Fruit fly (Drosophila melanogaster) whole organism, embryonic: ENCODE results near the gene CG6733.

Experiments
- CG10321 ChIP-seq: fragments of 200-800 bp; sonication (Bioruptor generic); IDR thresholded peaks from 2 replicates; pipeline ENCODE4 v1.3.6; 2022; ENCODE audit warnings: missing biosample characterization, missing genetic modification characterization
- CG10543 ChIP-seq: fragments of 200-800 bp; sonication (Bioruptor generic); optimal IDR thresholded peaks from 3 replicates; lab custom pipeline; 2017; ENCODE audit warnings: missing biosample characterization, mild to moderate bottlenecking, missing genetic modification characterization, moderate library complexity
- CG11504 ChIP-seq: fragments of 200-800 bp; sonication (Bioruptor generic); optimal IDR thresholded peaks from 3 replicates; lab custom pipeline; 2019; ENCODE audit warnings: missing biosample characterization, mild to moderate bottlenecking, missing genetic modification characterization, moderate library complexity
- CG11696 ChIP-seq: fragments of 200-800 bp; sonication (Bioruptor generic); IDR thresholded peaks from 2 replicates; pipeline ENCODE4 v1.3.6; 2022; ENCODE audit warnings: missing biosample characterization, missing genetic modification characterization
- CG13287 ChIP-seq: fragments of 200-800 bp; sonication (Bioruptor generic); IDR thresholded peaks from 2 replicates; pipeline ENCODE4 v1.3.6; 2022; ENCODE audit warnings: missing biosample characterization, missing genetic modification characterization; ENCODE audit not compliant: partially characterized antibody
- CG15479 ChIP-seq: fragments of 200-800 bp; sonication (Bioruptor generic); optimal IDR thresholded peaks from 3 replicates; lab custom pipeline; 2019; ENCODE audit warnings: missing biosample characterization, mild to moderate bottlenecking, missing genetic modification characterization, moderate library complexity
- CG15514 ChIP-seq: fragments of 200-800 bp; sonication (Bioruptor generic); optimal IDR thresholded peaks from 3 replicates; lab custom pipeline; 2017; ENCODE audit warnings: missing biosample characterization, missing genetic modification characterization, mild to moderate bottlenecking, moderate library complexity, missing genetic modification reagents
- CG1832 ChIP-seq: fragments of 200-800 bp; sonication (Bioruptor generic); optimal IDR thresholded peaks from 2 replicates; lab custom pipeline; 2017; ENCODE audit warnings: missing biosample characterization, mild to moderate bottlenecking, missing genetic modification characterization, inconsistent platforms
- CG2678 ChIP-seq: fragments of 200-800 bp; sonication (Bioruptor generic); optimal IDR thresholded peaks from 3 replicates; lab custom pipeline; 2019; ENCODE audit warnings: missing biosample characterization, mild to moderate bottlenecking, missing genetic modification characterization, moderate library complexity
- CG33213 ChIP-seq: fragments of 200-800 bp; sonication (Bioruptor generic); optimal IDR thresholded peaks from 3 replicates; lab custom pipeline; 2016; ENCODE audit warnings: missing biosample characterization, missing genetic modification characterization
- CG3407 ChIP-seq: fragments of 200-800 bp; sonication (Bioruptor generic); optimal IDR thresholded peaks from 2 replicates; lab custom pipeline; 2018; ENCODE audit warnings: missing biosample characterization, mild to moderate bottlenecking, missing genetic modification characterization
- CG5180 ChIP-seq: fragments of 200-800 bp; sonication (Bioruptor generic); optimal IDR thresholded peaks from 3 replicates; lab custom pipeline; 2017; ENCODE audit warnings: missing biosample characterization, missing genetic modification characterization, mild to moderate bottlenecking, moderate library complexity, missing genetic modification reagents
- CG6254 ChIP-seq: fragments of 200-800 bp; sonication (Bioruptor generic); optimal IDR thresholded peaks from 3 replicates; lab custom pipeline; 2017; ENCODE audit warnings: mild to moderate bottlenecking, missing biosample characterization, missing genetic modification reagents, missing genetic modification characterization
- CG7372 ChIP-seq: fragments of 200-800 bp; sonication (Bioruptor generic); IDR thresholded peaks from 2 replicates; pipeline ENCODE4 v1.3.6; 2022; ENCODE audit warnings: missing biosample characterization, missing genetic modification characterization
- CG8478 ChIP-seq: fragments of >200 bp; optimal IDR thresholded peaks from 2 replicates; lab custom pipeline; 2018
- CG9817 ChIP-seq: fragments of 200-800 bp; sonication (Bioruptor generic); optimal IDR thresholded peaks from 2 replicates; lab custom pipeline; 2018; ENCODE audit warnings: missing biosample characterization, mild to moderate bottlenecking, missing genetic modification characterization, moderate library complexity
- D ChIP-seq, 2 experiments: fragments of 200-800 bp in 1 of 2; fragments of >200 bp in 1 of 2; sonication (Bioruptor generic) in 1 of 2; optimal IDR thresholded peaks; 2 replicates in 1 of 2; 3 replicates in 1 of 2; lab custom pipeline; 2017; ENCODE audit warnings: mild to moderate bottlenecking in 1 of 2, missing biosample characterization in 1 of 2, missing genetic modification characterization in 1 of 2, missing genetic modification reagents in 1 of 2
- Dbx ChIP-seq: fragments of 200-800 bp; sonication (Bioruptor generic); IDR thresholded peaks from 3 replicates; pipeline ENCODE4 v1.3.6; 2022; ENCODE audit warnings: missing biosample characterization, missing genetic modification characterization
- Elba2 ChIP-seq: fragments of 200-800 bp; sonication (Bioruptor generic); optimal IDR thresholded peaks from 3 replicates; lab custom pipeline; 2016; ENCODE audit warnings: missing biosample characterization, missing genetic modification characterization
- Ets65A ChIP-seq: fragments of 200-800 bp; sonication (Bioruptor generic); peaks from one replicate; lab custom pipeline; 2016; ENCODE audit warnings: missing biosample characterization, missing genetic modification characterization
- HmgZ ChIP-seq: fragments of 200-800 bp; sonication (Bioruptor generic); optimal IDR thresholded peaks from 2 replicates; lab custom pipeline; 2018; ENCODE audit warnings: missing biosample characterization, mild to moderate bottlenecking, missing genetic modification characterization
- Jarid2 ChIP-seq: fragments of 200-800 bp; sonication (Bioruptor generic); optimal IDR thresholded peaks from 3 replicates; lab custom pipeline; 2017; ENCODE audit warnings: mild to moderate bottlenecking, missing biosample characterization, missing genetic modification reagents, missing genetic modification characterization
- Kr ChIP-seq: fragments of 200-800 bp; sonication (Bioruptor generic); optimal IDR thresholded peaks from 2 replicates; lab custom pipeline; 2017; ENCODE audit warnings: missing biosample characterization, mild to moderate bottlenecking, missing genetic modification characterization
- MBD-R2 ChIP-seq: fragments of 200-800 bp; sonication (Bioruptor generic); IDR thresholded peaks from 2 replicates; pipeline ENCODE4 v1.3.6; 2022; ENCODE audit warnings: missing biosample characterization, missing genetic modification characterization
- Med ChIP-seq: fragments of 200-800 bp; sonication (Bioruptor generic); peaks from one replicate; lab custom pipeline; 2016; ENCODE audit warnings: missing biosample characterization, missing genetic modification characterization, mild to moderate bottlenecking, inconsistent platforms, moderate library complexity
- Nf-YB ChIP-seq: fragments of 200-800 bp; sonication (Bioruptor generic); optimal IDR thresholded peaks from 3 replicates; lab custom pipeline; 2019; ENCODE audit warnings: missing biosample characterization, mild to moderate bottlenecking, missing genetic modification characterization, moderate library complexity
- Opbp ChIP-seq: fragments of 200-800 bp; sonication (Bioruptor generic); IDR thresholded peaks from 3 replicates; pipeline ENCODE4 v1.3.6; 2022; ENCODE audit warnings: missing biosample characterization, missing genetic modification characterization; ENCODE audit not compliant: partially characterized antibody
- Ptx1 ChIP-seq: fragments of 200-800 bp; sonication (Bioruptor generic); IDR thresholded peaks from 2 replicates; pipeline ENCODE4 v1.3.6; 2022; ENCODE audit warnings: missing biosample characterization, missing genetic modification characterization
- Xbp1 ChIP-seq: fragments of 200-800 bp; sonication (Bioruptor generic); optimal IDR thresholded peaks from 3 replicates; lab custom pipeline; 2016; ENCODE audit warnings: missing biosample characterization, mild to moderate bottlenecking, missing genetic modification characterization
- ara ChIP-seq: fragments of 200-800 bp; sonication (Bioruptor generic); IDR thresholded peaks from 2 replicates; pipeline ENCODE4 v1.3.6; 2022; ENCODE audit warnings: missing biosample characterization, missing genetic modification characterization
- bbx ChIP-seq: fragments of 200-800 bp; sonication (Bioruptor generic); IDR thresholded peaks from 2 replicates; pipeline ENCODE4 v1.3.6; 2022; ENCODE audit warnings: missing biosample characterization, missing genetic modification characterization; ENCODE audit not compliant: partially characterized antibody
- chn ChIP-seq: fragments of 200-800 bp; sonication (Bioruptor generic); optimal IDR thresholded peaks from 2 replicates; lab custom pipeline; 2016; ENCODE audit warnings: missing biosample characterization, missing genetic modification characterization
- corto ChIP-seq: fragments of 200-800 bp; sonication (Bioruptor generic); optimal IDR thresholded peaks from 2 replicates; lab custom pipeline; 2016; ENCODE audit warnings: missing biosample characterization, mild to moderate bottlenecking, missing genetic modification characterization, moderate library complexity
- cwo ChIP-seq: fragments of 200-800 bp; sonication (Bioruptor generic); optimal IDR thresholded peaks from 3 replicates; lab custom pipeline; 2017; ENCODE audit warnings: missing biosample characterization, missing genetic modification characterization, mild to moderate bottlenecking, moderate library complexity, missing genetic modification reagents
- gem ChIP-seq: fragments of 200-800 bp; sonication (Bioruptor generic); optimal IDR thresholded peaks from 2 replicates; lab custom pipeline; 2019; ENCODE audit warnings: missing biosample characterization, mild to moderate bottlenecking, missing genetic modification characterization, moderate library complexity
- gsb-n ChIP-seq: fragments of 200-800 bp; sonication (Bioruptor generic); optimal IDR thresholded peaks from 3 replicates; lab custom pipeline; 2018; ENCODE audit warnings: missing biosample characterization, mild to moderate bottlenecking, missing genetic modification characterization
- h ChIP-seq: fragments of >200 bp; optimal IDR thresholded peaks from 2 replicates; lab custom pipeline; 2017
- kni ChIP-seq: fragments of 200-800 bp; sonication (Bioruptor generic); optimal IDR thresholded peaks from 3 replicates; lab custom pipeline; 2017; ENCODE audit warnings: mild to moderate bottlenecking, missing biosample characterization, missing genetic modification reagents, missing genetic modification characterization
- peb ChIP-seq: fragments of 200-800 bp; sonication (Bioruptor generic); IDR thresholded peaks from 2 replicates; pipeline ENCODE4 v1.3.6; 2022; ENCODE audit warnings: missing biosample characterization, missing genetic modification characterization
- pros ChIP-seq: fragments of 200-800 bp; sonication (Bioruptor generic); optimal IDR thresholded peaks from 3 replicates; lab custom pipeline; 2019; ENCODE audit warnings: missing biosample characterization, mild to moderate bottlenecking, missing genetic modification characterization, moderate library complexity
- rib ChIP-seq: fragments of 200-800 bp; sonication (Bioruptor generic); IDR thresholded peaks from 2 replicates; pipeline ENCODE4 v1.3.6; 2022; ENCODE audit warnings: missing biosample characterization, missing genetic modification characterization
- sens ChIP-seq: fragments of 200-800 bp; sonication (Bioruptor generic); peaks from one replicate; lab custom pipeline; 2016; ENCODE audit warnings: missing biosample characterization, missing genetic modification characterization
- slbo ChIP-seq: fragments of 200-800 bp; sonication (Bioruptor generic); IDR thresholded peaks from 2 replicates; pipeline ENCODE4 v1.3.6; 2022; ENCODE audit warnings: missing biosample characterization, missing genetic modification characterization
- slp2 ChIP-seq: fragments of 200-800 bp; sonication (Bioruptor generic); optimal IDR thresholded peaks from 2 replicates; lab custom pipeline; 2016; ENCODE audit warnings: missing biosample characterization, missing genetic modification characterization
- sug ChIP-seq: fragments of 200-800 bp; optimal IDR thresholded peaks from 2 replicates; lab custom pipeline; 2019; ENCODE audit warnings: missing biosample characterization, mild to moderate bottlenecking, missing genetic modification characterization, moderate library complexity
- tup ChIP-seq: fragments of 200-800 bp; sonication (Bioruptor generic); optimal IDR thresholded peaks from 2 replicates; lab custom pipeline; 2016; ENCODE audit warnings: missing biosample characterization, mild to moderate bottlenecking, missing genetic modification characterization, moderate library complexity
- zfh1 ChIP-seq: fragments of 200-800 bp; sonication (Bioruptor generic); IDR thresholded peaks from 3 replicates; pipeline ENCODE4 v1.3.6; 2022; ENCODE audit warnings: missing biosample characterization, missing genetic modification characterization

CG6733 gene

dm6 chr3R:23141113-23141512 is 43.6 kb downstream of the CG6733 start:
- TF ChIP-seq CG11504 (tag; lab: Kevin White, UChicago) (no peak), CG6254 (GFP tag; lab: Kevin White, UChicago) (no peak), Xbp1 (GFP tag; lab: Kevin White, UChicago) (no peak), Ets65A (GFP tag; lab: Kevin White, UChicago) (peak; percentile 79), CG7372 (peak; percentile 68), zfh1 (GFP tag; lab: Robert Waterston, UW) (no peak), h (lab: Kevin White, UChicago) (no peak), CG8478 (peak; percentile 38), tup (GFP tag; lab: Kevin White, UChicago) (no peak), Kr (GFP tag; lab: Kevin White, UChicago) (no peak), sens (GFP tag; lab: Kevin White, UChicago) (peak; percentile 36), Ptx1 (GFP tag; lab: Robert Waterston, UW) (no peak), Dbx (GFP tag; lab: Robert Waterston, UW) (0 out of 3 replicates have a peak, but pooled peaks have one; percentile 19)
- TF ChIP-seq, all 482 proteins: peak for 5

- TF ChIP-seq Opbp (GFP tag; lab: Robert Waterston, UW) (peak; percentile 36; the same call in 1 of the 3 replicates), Nf-YB (GFP tag; lab: Kevin White, UChicago) (peak; percentile 95), Jarid2 (GFP tag; lab: Kevin White, UChicago) (peak; percentile 63), sens (GFP tag; lab: Kevin White, UChicago) (peak; percentile 42), sug (tag; lab: Kevin White, UChicago) (no peak), pros (GFP tag; lab: Kevin White, UChicago) (peak; percentile 76), CG15514 (GFP tag; lab: Kevin White, UChicago) (peak; percentile 9), CG33213 (GFP tag; lab: Kevin White, UChicago) (no peak), CG13287 (GFP tag; lab: Robert Waterston, UW) (peak; percentile 11; the same call in 1 of the 2 replicates), CG3407 (GFP tag; lab: Kevin White, UChicago) (no peak), chn (GFP tag; lab: Kevin White, UChicago) (no peak), CG10543 (GFP tag; lab: Kevin White, UChicago) (peak; percentile 21), corto (GFP tag; lab: Kevin White, UChicago) (no peak), rib (GFP tag; lab: Robert Waterston, UW) (peak; percentile 51; the same call in 1 of the 2 replicates), ara (GFP tag; lab: Robert Waterston, UW) (0 out of 2 replicates have a peak, but pooled peaks have one; percentile 27), MBD-R2 (0 out of 2 replicates have a peak, but pooled peaks have one; percentile 18), CG10321 (GFP tag; lab: Robert Waterston, UW) (peak; percentile 95), slp2 (GFP tag; lab: Kevin White, UChicago) (no peak), peb (GFP tag; lab: Robert Waterston, UW) (no peak), gem (no peak), kni (GFP tag; lab: Kevin White, UChicago) (peak; percentile 57), Med (peak; percentile 66), cwo (GFP tag; lab: Kevin White, UChicago) (no peak), HmgZ (tag; lab: Kevin White, UChicago) (peak; percentile 39), Elba2 (GFP tag; lab: Kevin White, UChicago) (peak; percentile 83), CG5180 (GFP tag; lab: Kevin White, UChicago) (peak; percentile 54), D (optimal IDR thresholded peaks at IDR 0.05; lab: Kevin White, UChicago) (peak; percentile 98), D (GFP tag; optimal IDR thresholded peaks at IDR 0.05; lab: Kevin White, UChicago) (no peak), CG11696 (GFP tag; lab: Robert Waterston, UW) (no peak), CG9817 (tag; lab: Kevin White, UChicago) (no peak), CG15479 (GFP tag; lab: Kevin White, UChicago) (peak; percentile 93), CG1832 (peak; percentile 64), slbo (GFP tag; lab: Robert Waterston, UW) (peak; percentile 15; the same call in 1 of the 2 replicates), bbx (0 out of 2 replicates have a peak, but pooled peaks have one; percentile 24), gsb-n (peak; percentile 26), CG2678 (tag; lab: Kevin White, UChicago) (no peak)
Measured at dm6 chr3R:23141678-23142338, 44.3 kb downstream of the CG6733 start, which contains the start of gene hh. hh (minus strand) TSS chr3R:23141906.
